Worm (Caenorhabditis elegans) whole organism, L2 larva: ENCODE results near the gene B0244.7.

Source experiments
- blmp-1 ChIP-seq: sonication (generic microtip); optimal IDR thresholded peaks from 2 replicates; lab custom pipeline; 2017; ENCODE audit warnings: missing genetic modification characterization, mild to moderate bottlenecking, missing compliant biosample characterization, antibody characterized with exemption, moderate library complexity; ENCODE audit not compliant: insufficient read depth
- ceh-82 ChIP-seq: fragments of 150-350 bp; optimal IDR thresholded peaks from 2 replicates; lab custom pipeline; 2014; ENCODE audit warnings: missing biosample characterization, missing genetic modification characterization
- egl-27 ChIP-seq: sonication (generic microtip); optimal IDR thresholded peaks from 3 replicates; lab custom pipeline; 2017; ENCODE audit warnings: missing biosample characterization, missing genetic modification reagents, missing genetic modification characterization
- nhr-11 ChIP-seq: fragments of 150-350 bp; optimal IDR thresholded peaks from 2 replicates; lab custom pipeline; 2014; ENCODE audit warnings: missing biosample characterization, missing genetic modification characterization
- nhr-23 ChIP-seq: fragments of 150-350 bp; optimal IDR thresholded peaks from 2 replicates; lab custom pipeline; 2014; ENCODE audit warnings: missing biosample characterization, missing genetic modification reagents, missing genetic modification characterization
- snpc-4 ChIP-seq: fragments of 150-350 bp; optimal IDR thresholded peaks from 2 replicates; lab custom pipeline; 2014; ENCODE audit warnings: missing biosample characterization, missing genetic modification characterization

ce11 chrIII:5730980-5731636 is at the start of gene B0244.7, which contains the start of gene B0244.9:
- TF ChIP-seq snpc-4 (tag; lab: Kevin White, UChicago) (no peak), blmp-1 (tag; lab: Kevin White, UChicago) (no peak), nhr-23 (tag; lab: Kevin White, UChicago) (no peak), nhr-11 (tag; lab: Kevin White, UChicago) (no peak), egl-27 (tag; lab: Kevin White, UChicago) (no peak), ceh-82 (tag; lab: Kevin White, UChicago) (no peak)
